Worm (Caenorhabditis elegans) whole organism, midembryonic: Measurements from ENCODE around the gene M01H9.5.

Experiments used
- T22C8.4 ChIP-seq: fragments of 200-800 bp; sonication (Bioruptor generic); IDR thresholded peaks from 2 replicates; pipeline ENCODE4 v1.3.6; 2022; ENCODE audit warnings: missing genetic modification characterization, missing compliant biosample characterization
- cog-1 ChIP-seq: sonication (generic microtip); optimal IDR thresholded peaks from 2 replicates; lab custom pipeline; 2016; ENCODE audit warnings: missing genetic modification characterization, missing compliant biosample characterization
- flt-1 ChIP-seq: fragments of 200-800 bp; sonication (Bioruptor generic); IDR thresholded peaks from 2 replicates; pipeline ENCODE4 v1.3.6; 2022; ENCODE audit warnings: missing genetic modification characterization, missing compliant biosample characterization
- klf-2 ChIP-seq: fragments of 200-800 bp; sonication (Bioruptor generic); conservative IDR thresholded peaks from 2 replicates; pipeline ENCODE4 v1.3.6; 2022; ENCODE audit warnings: missing genetic modification reagents, missing genetic modification characterization, missing compliant biosample characterization
- med-1 ChIP-seq: sonication (generic microtip); optimal IDR thresholded peaks from 2 replicates; lab custom pipeline; 2017; ENCODE audit warnings: missing genetic modification characterization, mild to moderate bottlenecking, missing compliant biosample characterization, antibody characterized with exemption, missing genetic modification reagents; ENCODE audit not compliant: insufficient read depth
- ref-1 ChIP-seq: fragments of 200-800 bp; sonication (Bioruptor generic); conservative IDR thresholded peaks from 2 replicates; pipeline ENCODE4 v1.3.6; 2022; ENCODE audit warnings: missing genetic modification reagents, missing genetic modification characterization, missing compliant biosample characterization
- tab-1 ChIP-seq: fragments of 200-800 bp; sonication (Bioruptor generic); IDR thresholded peaks from 2 replicates; pipeline ENCODE4 v1.3.6; 2022; ENCODE audit warnings: missing genetic modification characterization, missing compliant biosample characterization
- ztf-23 ChIP-seq: fragments of 200-800 bp; sonication (Bioruptor generic); IDR thresholded peaks from 2 replicates; pipeline ENCODE4 v1.3.6; 2022; ENCODE audit warnings: missing genetic modification reagents, missing genetic modification characterization, missing compliant biosample characterization
- ztf-29 ChIP-seq: fragments of 200-800 bp; sonication (Bioruptor generic); IDR thresholded peaks from 2 replicates; pipeline ENCODE4 v1.3.6; 2022; ENCODE audit warnings: missing genetic modification reagents, missing genetic modification characterization, missing compliant biosample characterization

M01H9.5 gene

ce11 chrIV:4506637-4507036, 41.4 kb downstream of the M01H9.5 start, which contains the start of gene gbb-2:
Gene gbb-2 (minus strand): TSS chrIV:4506748.
- TF ChIP-seq flt-1 = no peak
- no peak for TF ChIP-seq tab-1 (GFP tag; lab: Robert Waterston, UW)
- no peak for TF ChIP-seq med-1
- no peak for TF ChIP-seq klf-2
- TF ChIP-seq ref-1 (GFP tag; lab: Robert Waterston, UW) = no peak
- TF ChIP-seq T22C8.4 (GFP tag; lab: Robert Waterston, UW) = no peak
- TF ChIP-seq ztf-29 (GFP tag; lab: Robert Waterston, UW) = no peak
- TF ChIP-seq ztf-23 = no peak
- TF ChIP-seq cog-1 (tag; lab: Kevin White, UChicago) = no peak

ce11 chrIV:4511259-4511890, 46.1 kb downstream of the M01H9.5 start, which contains the start of the genes rfth-1 and ZK180.8:
Gene rfth-1 (minus strand): TSS chrIV:4511309.
Gene ZK180.8 (minus strand): TSS chrIV:4511724.
- TF ChIP-seq klf-2 (no peak), ref-1 (GFP tag; lab: Robert Waterston, UW) (no peak), med-1 (no peak), T22C8.4 (GFP tag; lab: Robert Waterston, UW) (no peak), cog-1 (tag; lab: Kevin White, UChicago) (no peak), tab-1 (GFP tag; lab: Robert Waterston, UW) (no peak), ztf-29 (GFP tag; lab: Robert Waterston, UW) (no peak), ztf-23 (no peak), flt-1 (no peak)

ce11 chrIV:4513269-4513819, 48.1 kb downstream of the M01H9.5 start, which contains the start of gene sar-1:
Gene sar-1 (minus strand): TSS chrIV:4513319.
- TF ChIP-seq flt-1 = 0 out of 2 replicates have a peak, but pooled peaks have one; percentile 22
- 0 out of 2 replicates have a peak, but pooled peaks have one; percentile 28 for TF ChIP-seq ztf-23
- peak; percentile 3 for TF ChIP-seq med-1
- TF ChIP-seq tab-1 (GFP tag; lab: Robert Waterston, UW) = no peak; the same call in 1 of the 2 replicates
- no peak for TF ChIP-seq ref-1 (GFP tag; lab: Robert Waterston, UW)
- TF ChIP-seq cog-1 (tag; lab: Kevin White, UChicago) = peak; percentile 12
- no peak for TF ChIP-seq klf-2
- no peak for TF ChIP-seq T22C8.4 (GFP tag; lab: Robert Waterston, UW)
- TF ChIP-seq ztf-29 (GFP tag; lab: Robert Waterston, UW) = peak; percentile 75; the same call in 1 of the 2 replicates

ce11 chrIV:4516478-4516877, 51.2 kb downstream of the M01H9.5 start:
- TF ChIP-seq ztf-23 (no peak), T22C8.4 (GFP tag; lab: Robert Waterston, UW) (no peak), cog-1 (tag; lab: Kevin White, UChicago) (no peak), ztf-29 (GFP tag; lab: Robert Waterston, UW) (no peak), ref-1 (GFP tag; lab: Robert Waterston, UW) (no peak), tab-1 (GFP tag; lab: Robert Waterston, UW) (no peak), flt-1 (no peak), med-1 (no peak)

- TF ChIP-seq tab-1 (GFP tag; lab: Robert Waterston, UW) (no peak), med-1 (no peak)
These were observed 51.8 kb downstream of the M01H9.5 start, which contains the start of gene ZK180.5 for ce11 chrIV:4517066-4517465. Gene ZK180.5 (minus strand): TSS chrIV:4517166.
